Fruit fly (Drosophila melanogaster): ENCODE measurements around the gene MKP-4.

Gene MKP-4

DNA sequence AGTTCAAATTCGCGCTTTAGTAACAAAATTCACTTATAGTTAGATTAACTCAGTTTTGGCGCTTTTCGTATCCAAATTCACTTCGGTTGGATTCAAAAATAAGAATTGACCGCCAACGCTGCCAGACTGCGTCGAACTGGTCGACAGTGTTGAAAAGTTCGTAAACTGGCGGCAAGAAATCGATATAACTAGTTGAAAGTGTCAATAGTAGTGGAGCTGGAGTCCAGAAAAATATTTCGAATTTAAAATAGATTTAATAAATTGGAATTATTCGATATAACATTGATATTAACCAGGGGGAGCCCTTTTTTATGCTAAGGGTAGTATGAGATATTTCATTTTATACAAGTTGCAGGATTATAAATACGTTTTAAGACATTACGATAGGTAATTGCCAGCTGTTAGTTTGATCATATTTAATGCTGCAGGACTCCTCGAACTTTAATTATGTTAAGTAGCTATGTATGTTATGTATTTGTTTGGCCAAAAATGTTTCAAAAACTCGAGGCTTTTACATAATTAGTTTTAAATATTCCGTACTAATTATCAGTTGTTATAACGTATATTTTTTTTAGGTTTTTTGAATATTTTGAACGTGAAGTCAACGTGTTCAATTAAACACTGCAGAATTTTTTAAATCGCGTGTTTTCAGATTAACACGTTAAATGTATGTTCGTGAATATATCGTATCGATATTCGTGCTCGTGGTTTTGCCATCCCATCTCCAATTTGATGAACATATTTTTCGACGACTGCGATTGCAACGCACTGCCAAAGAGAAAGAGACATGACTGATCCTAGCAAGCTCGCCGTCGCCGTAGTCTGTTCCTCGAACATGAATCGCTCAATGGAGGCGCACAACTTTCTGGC lies 41.2 kb downstream of the MKP-4 start, which contains the start of the genes CG14223 and Ssu72:
Gene CG14223 (minus strand): TSS at position 113 of the 870 bp plus-strand sequence.
Gene Ssu72 (plus strand): TSS at position 703 of the 870 bp plus-strand sequence.
- TF ChIP-seq h (GFP tag; optimal IDR thresholded peaks at IDR 0.05) (no peak), Hnf4 (GFP tag; optimal IDR thresholded peaks at IDR 0.05) (peak; percentile 15), woc (GFP tag; optimal IDR thresholded peaks at IDR 0.05) (peak; percentile 6)

DNA sequence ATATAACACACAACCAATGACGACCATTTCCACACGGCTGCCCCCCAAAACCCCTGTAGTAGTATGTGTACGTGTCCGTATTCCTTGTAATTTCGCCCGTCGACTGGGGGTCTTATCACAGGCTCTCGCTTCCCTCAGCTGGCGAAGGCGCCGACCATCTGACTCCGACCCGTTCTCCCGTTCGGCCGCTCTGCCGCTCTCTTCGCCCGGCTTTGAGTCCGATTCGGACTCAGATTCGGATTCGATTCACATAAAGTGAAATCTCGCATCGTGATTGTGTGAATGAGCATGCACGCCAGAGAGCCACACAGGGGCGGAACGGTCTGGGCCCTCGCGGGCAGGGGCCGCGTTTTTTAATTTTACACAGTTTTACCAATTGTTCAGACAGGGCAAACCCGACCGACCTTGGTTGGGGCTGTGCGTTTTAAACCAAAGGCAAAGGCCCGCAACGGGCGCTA lies 42.8 kb downstream of the MKP-4 start:
- TF ChIP-seq CG9705 (GFP tag; optimal IDR thresholded peaks at IDR 0.05) (peak; percentile 11), rgr (GFP tag; optimal IDR thresholded peaks at IDR 0.05) (peak; percentile 34), Mio (GFP tag; optimal IDR thresholded peaks at IDR 0.05) (no peak), jim (GFP tag; optimal IDR thresholded peaks at IDR 0.05) (no peak), Rel (GFP tag; optimal IDR thresholded peaks at IDR 0.05) (no peak), Rel (tag; optimal IDR thresholded peaks at IDR 0.05) (peak; percentile 30), br (GFP tag; optimal IDR thresholded peaks at IDR 0.05) (peak; percentile 23), Dif (GFP tag; optimal IDR thresholded peaks at IDR 0.05; ENCODE audit: partially characterized antibody) (peak; percentile 48), woc (GFP tag; optimal IDR thresholded peaks at IDR 0.05) (peak; percentile 53), HLH106 (tag; optimal IDR thresholded peaks at IDR 0.05) (peak; percentile 48), h (GFP tag; optimal IDR thresholded peaks at IDR 0.05) (peak; percentile 32), dl (GFP tag; optimal IDR thresholded peaks at IDR 0.05; ENCODE audit: insufficient read depth in 1 of 2, partially characterized antibody in 2 of 2) (no peak), ey (GFP tag; optimal IDR thresholded peaks at IDR 0.05) (peak; percentile 25), Sp1 (GFP tag; optimal IDR thresholded peaks at IDR 0.05) (peak; percentile 49), dmrt93B (GFP tag; optimal IDR thresholded peaks at IDR 0.05) (peak; percentile 20), CG32264 (GFP tag; optimal IDR thresholded peaks at IDR 0.05) (no peak), foxo (GFP tag; optimal IDR thresholded peaks at IDR 0.05) (peak in 1 of 2 experiments; percentile 43), fru (GFP tag; optimal IDR thresholded peaks at IDR 0.05) (peak; percentile 37)

DNA sequence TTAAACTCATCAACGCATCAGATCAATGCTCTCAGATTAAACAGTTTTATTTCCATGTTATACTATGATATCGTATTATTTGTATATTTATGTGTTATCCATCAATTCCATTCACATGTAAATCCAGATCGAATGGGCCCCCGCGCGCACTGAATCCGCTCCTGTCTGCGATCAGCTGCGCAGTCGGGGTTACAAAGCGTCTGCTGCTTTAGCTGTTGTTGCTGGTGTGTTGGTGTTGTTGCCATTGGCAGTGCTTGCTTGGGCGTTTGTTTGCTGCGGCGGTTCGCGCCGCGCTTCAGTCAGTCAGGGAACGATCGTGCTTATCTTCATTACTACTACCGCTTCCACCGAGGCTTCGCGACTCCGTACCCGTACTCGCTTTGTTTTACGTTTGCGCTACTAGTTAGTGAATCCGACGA lies 44.1 kb downstream of the MKP-4 start, which contains the start of gene Zw:
Gene Zw (plus strand): TSS at position 262 of the 419 bp plus-strand sequence.
- no peak for TF ChIP-seq CrebA (GFP tag; optimal IDR thresholded peaks at IDR 0.05; ENCODE audit: borderline replicate concordance)
- peak; percentile 75 for TF ChIP-seq Hr83 (GFP tag; optimal IDR thresholded peaks at IDR 0.05; ENCODE audit: poor library complexity, severe bottlenecking)
- no peak for TF ChIP-seq Rel (GFP tag; optimal IDR thresholded peaks at IDR 0.05)
- TF ChIP-seq Rel (tag; optimal IDR thresholded peaks at IDR 0.05), result peak; percentile 42
- no peak for TF ChIP-seq Hr78 (GFP tag; optimal IDR thresholded peaks at IDR 0.05)
- TF ChIP-seq OdsH (GFP tag; optimal IDR thresholded peaks at IDR 0.05), result peak; percentile 30
- no peak for TF ChIP-seq tai (GFP tag; optimal IDR thresholded peaks at IDR 0.05)
- peak; percentile 72 for TF ChIP-seq rgr (GFP tag; optimal IDR thresholded peaks at IDR 0.05)
- TF ChIP-seq dmrt93B (GFP tag; optimal IDR thresholded peaks at IDR 0.05), result peak; percentile 58
- peak; percentile 67 for TF ChIP-seq fru (GFP tag; optimal IDR thresholded peaks at IDR 0.05)
- peak; percentile 47 for TF ChIP-seq psq (GFP tag; optimal IDR thresholded peaks at IDR 0.05)
- no peak for TF ChIP-seq GATAd (GFP tag; optimal IDR thresholded peaks at IDR 0.05)
- TF ChIP-seq Mio (GFP tag; optimal IDR thresholded peaks at IDR 0.05), result peak; percentile 33
- no peak for TF ChIP-seq dl (GFP tag; optimal IDR thresholded peaks at IDR 0.05; ENCODE audit: insufficient read depth in 1 of 2, partially characterized antibody in 2 of 2)
- TF ChIP-seq sage (GFP tag; optimal IDR thresholded peaks at IDR 0.05), result no peak
- peak; percentile 67 for TF ChIP-seq woc (GFP tag; optimal IDR thresholded peaks at IDR 0.05)
- TF ChIP-seq Dfd (GFP tag; optimal IDR thresholded peaks at IDR 0.05), result no peak
- TF ChIP-seq HLH106 (tag; optimal IDR thresholded peaks at IDR 0.05), result peak; percentile 71
- no peak for TF ChIP-seq jim (GFP tag; optimal IDR thresholded peaks at IDR 0.05)
- no peak for TF ChIP-seq Dif (GFP tag; optimal IDR thresholded peaks at IDR 0.05; ENCODE audit: partially characterized antibody)
- no peak for TF ChIP-seq Vsx2 (GFP tag; optimal IDR thresholded peaks at IDR 0.05; ENCODE audit: partially characterized antibody)
- peak; percentile 3 for TF ChIP-seq sv (GFP tag; optimal IDR thresholded peaks at IDR 0.05)
- peak; percentile 75 for TF ChIP-seq h (GFP tag; optimal IDR thresholded peaks at IDR 0.05)
- TF ChIP-seq Sp1 (GFP tag; optimal IDR thresholded peaks at IDR 0.05), result peak; percentile 51
- TF ChIP-seq ey (GFP tag; optimal IDR thresholded peaks at IDR 0.05), result peak; percentile 72
- no peak for TF ChIP-seq Abd-B (GFP tag; optimal IDR thresholded peaks at IDR 0.05)
- no peak for TF ChIP-seq pan (optimal IDR thresholded peaks at IDR 0.05)
- no peak for TF ChIP-seq Myc (optimal IDR thresholded peaks at IDR 0.05)
- TF ChIP-seq usp (GFP tag; optimal IDR thresholded peaks at IDR 0.05), result no peak
- TF ChIP-seq lola (GFP tag; optimal IDR thresholded peaks at IDR 0.05), result no peak
- peak; percentile 48 for TF ChIP-seq CG9705 (GFP tag; optimal IDR thresholded peaks at IDR 0.05)
- TF ChIP-seq brk (GFP tag; optimal IDR thresholded peaks at IDR 0.05), result no peak
- no peak for TF ChIP-seq dsf (GFP tag; optimal IDR thresholded peaks at IDR 0.05; ENCODE audit: borderline replicate concordance)
- TF ChIP-seq foxo (GFP tag; optimal IDR thresholded peaks at IDR 0.05), result peak in 1 of 2 experiments; percentile 71
- peak; percentile 46 for TF ChIP-seq br (GFP tag; optimal IDR thresholded peaks at IDR 0.05)
- TF ChIP-seq N (GFP tag; optimal IDR thresholded peaks at IDR 0.05), result no peak
- no peak for TF ChIP-seq Jra (GFP tag; optimal IDR thresholded peaks at IDR 0.05)
- peak; percentile 78 for TF ChIP-seq Hnf4 (GFP tag; optimal IDR thresholded peaks at IDR 0.05)
- TF ChIP-seq CG32264 (GFP tag; optimal IDR thresholded peaks at IDR 0.05), result no peak

All from whole organism, wandering third instar larva.